Worm (Caenorhabditis elegans) whole organism, L4 larva: ENCODE measurements around the gene srh-100.

Experiments used
- F26F4.8 ChIP-seq: fragments of 200-800 bp; sonication (Bioruptor generic); conservative IDR thresholded peaks from 2 replicates; pipeline ENCODE4 v1.3.6; 2022; ENCODE audit warnings: missing genetic modification characterization, missing compliant biosample characterization
- T20F7.1 ChIP-seq: fragments of 200-800 bp; sonication (Bioruptor generic); optimal IDR thresholded peaks from 2 replicates; lab custom pipeline; 2018; ENCODE audit warnings: mild to moderate bottlenecking, missing genetic modification characterization, missing compliant biosample characterization
- Y75B8A.6 ChIP-seq: fragments of 200-800 bp; sonication (Bioruptor generic); IDR thresholded peaks from 2 replicates; pipeline ENCODE4 v1.3.6; 2022; ENCODE audit warnings: missing genetic modification reagents, missing genetic modification characterization, missing compliant biosample characterization
- ZK337.2 ChIP-seq: fragments of 200-800 bp; sonication (Bioruptor generic); IDR thresholded peaks from 2 replicates; pipeline ENCODE4 v1.3.6; 2022; ENCODE audit warnings: missing genetic modification reagents, missing genetic modification characterization, missing compliant biosample characterization
- ceh-32 ChIP-seq: sonication (generic microtip); optimal IDR thresholded peaks from 2 replicates; lab custom pipeline; 2016; ENCODE audit warnings: mild to moderate bottlenecking, missing genetic modification characterization, missing compliant biosample characterization; ENCODE audit not compliant: poor library complexity
- ceh-44 ChIP-seq: fragments of 200-800 bp; sonication (Bioruptor generic); IDR thresholded peaks from 2 replicates; pipeline ENCODE4 v1.3.6; 2022; ENCODE audit warnings: missing genetic modification reagents, missing genetic modification characterization, missing compliant biosample characterization
- ceh-82 ChIP-seq: sonication (generic microtip); optimal IDR thresholded peaks from 2 replicates; lab custom pipeline; 2017; ENCODE audit warnings: missing biosample characterization, missing genetic modification characterization
- ces-1 ChIP-seq: fragments of 150-350 bp; sonication (generic microtip); optimal IDR thresholded peaks from 4 replicates; lab custom pipeline; 2014; ENCODE audit warnings: missing biosample characterization, missing genetic modification reagents, missing genetic modification characterization
- cey-2 ChIP-seq: sonication (generic microtip); optimal IDR thresholded peaks from 3 replicates; lab custom pipeline; 2017; ENCODE audit warnings: missing genetic modification characterization, mild to moderate bottlenecking, missing compliant biosample characterization, antibody characterized with exemption, borderline replicate concordance; ENCODE audit not compliant: insufficient read depth
- ctbp-1 ChIP-seq: fragments of 200-800 bp; sonication (Bioruptor generic); IDR thresholded peaks from 2 replicates; pipeline ENCODE4 v1.3.6; 2022; ENCODE audit warnings: missing genetic modification reagents, missing genetic modification characterization, missing compliant biosample characterization
- daf-12 ChIP-seq: fragments of 150-350 bp; optimal IDR thresholded peaks from 2 replicates; lab custom pipeline; 2014; ENCODE audit warnings: missing biosample characterization, missing genetic modification reagents, missing genetic modification characterization
- dmd-6 ChIP-seq: fragments of 200-800 bp; sonication (Bioruptor generic); IDR thresholded peaks from 2 replicates; pipeline ENCODE4 v1.3.6; 2022; ENCODE audit warnings: missing genetic modification reagents, missing genetic modification characterization, missing compliant biosample characterization
- dmd-9 ChIP-seq: fragments of 200-800 bp; sonication (Bioruptor generic); IDR thresholded peaks from 2 replicates; pipeline ENCODE4 v1.3.6; 2022; ENCODE audit warnings: missing genetic modification reagents, missing genetic modification characterization, missing compliant biosample characterization
- dpl-1 ChIP-seq: fragments of 150-350 bp; optimal IDR thresholded peaks from 2 replicates; lab custom pipeline; 2014; ENCODE audit warnings: missing biosample characterization, missing genetic modification reagents, missing genetic modification characterization
- duxl-1 ChIP-seq: sonication (generic microtip); optimal IDR thresholded peaks from 2 replicates; lab custom pipeline; 2016; ENCODE audit warnings: mild to moderate bottlenecking, missing genetic modification characterization, moderate library complexity, missing compliant biosample characterization; ENCODE audit not compliant: poor library complexity
- dve-1 ChIP-seq: sonication (generic microtip); optimal IDR thresholded peaks from 2 replicates; lab custom pipeline; 2017; ENCODE audit warnings: antibody characterized with exemption, mild to moderate bottlenecking, missing genetic modification characterization, missing compliant biosample characterization; ENCODE audit not compliant: insufficient read depth
- fkh-10 ChIP-seq: fragments of 150-350 bp; optimal IDR thresholded peaks from 2 replicates; lab custom pipeline; 2014; ENCODE audit warnings: missing biosample characterization, missing genetic modification reagents, missing genetic modification characterization
- gei-8 ChIP-seq: fragments of 200-800 bp; sonication (Bioruptor generic); optimal IDR thresholded peaks from 2 replicates; lab custom pipeline; 2018; ENCODE audit warnings: mild to moderate bottlenecking, missing genetic modification characterization, missing compliant biosample characterization
- hif-1 ChIP-seq, 2 experiments: sonication (generic microtip); optimal IDR thresholded peaks; 2 replicates each; lab custom pipeline; 2016 to 2017; ENCODE audit warnings: missing compliant biosample characterization in 2 of 2, missing genetic modification characterization in 2 of 2, missing genetic modification reagents in 2 of 2, missing genotype in 2 of 2, mild to moderate bottlenecking in 1 of 2
- hmg-1.1 ChIP-seq: fragments of 200-800 bp; sonication (Bioruptor generic); IDR thresholded peaks from 2 replicates; pipeline ENCODE4 v1.3.6; 2022; ENCODE audit warnings: missing genetic modification reagents, missing genetic modification characterization, missing compliant biosample characterization
- jun-1 ChIP-seq: fragments of 150-350 bp; optimal IDR thresholded peaks from 2 replicates; lab custom pipeline; 2014; ENCODE audit warnings: missing biosample characterization, missing genetic modification reagents, missing genetic modification characterization
- lin-1 ChIP-seq: fragments of 200-800 bp; sonication (Bioruptor generic); IDR thresholded peaks from 2 replicates; pipeline ENCODE4 v1.3.6; 2022; ENCODE audit warnings: missing genetic modification reagents, missing genetic modification characterization, missing compliant biosample characterization
- lin-29 ChIP-seq: fragments of 200-800 bp; sonication (Bioruptor generic); IDR thresholded peaks from 2 replicates; pipeline ENCODE4 v1.3.6; 2022; ENCODE audit warnings: missing genetic modification reagents, missing genetic modification characterization, missing compliant biosample characterization
- lin-38 ChIP-seq: fragments of 200-800 bp; sonication (Bioruptor generic); IDR thresholded peaks from 2 replicates; pipeline ENCODE4 v1.3.6; 2022; ENCODE audit warnings: missing genetic modification reagents, missing genetic modification characterization, missing compliant biosample characterization
- lin-39 ChIP-seq: fragments of 150-350 bp; optimal IDR thresholded peaks from 2 replicates; lab custom pipeline; 2014; ENCODE audit warnings: missing biosample characterization, missing genetic modification reagents, missing genetic modification characterization
- lsy-2 ChIP-seq, 2 experiments: fragments of 150-350 bp in 1 of 2; sonication (generic microtip) in 1 of 2; optimal IDR thresholded peaks; 2 replicates each; lab custom pipeline; 2014 to 2017; ENCODE audit warnings: missing biosample characterization in 2 of 2, missing genetic modification characterization in 2 of 2
- mdl-1 ChIP-seq, 2 experiments: fragments of 150-350 bp in 1 of 2; sonication (generic microtip) in 1 of 2; optimal IDR thresholded peaks; 2 replicates each; lab custom pipeline; 2014 to 2017; ENCODE audit warnings: missing biosample characterization in 2 of 2, missing genetic modification characterization in 2 of 2
- mep-1 ChIP-seq: fragments of 150-350 bp; sonication (generic microtip); optimal IDR thresholded peaks from 3 replicates; lab custom pipeline; 2014; ENCODE audit warnings: missing biosample characterization, missing genetic modification characterization
- nhr-10 ChIP-seq: fragments of 150-350 bp; optimal IDR thresholded peaks from 2 replicates; lab custom pipeline; 2014; ENCODE audit warnings: missing biosample characterization, missing genetic modification characterization
- nhr-102 ChIP-seq: sonication (generic microtip); optimal IDR thresholded peaks from 2 replicates; lab custom pipeline; 2016; ENCODE audit warnings: mild to moderate bottlenecking, missing genetic modification characterization, moderate library complexity, missing compliant biosample characterization
- nhr-41 ChIP-seq: fragments of 200-800 bp; sonication (Bioruptor generic); IDR thresholded peaks from 2 replicates; pipeline ENCODE4 v1.3.6; 2022; ENCODE audit warnings: missing genetic modification reagents, missing genetic modification characterization, missing compliant biosample characterization
- nhr-48 ChIP-seq: sonication (generic microtip); optimal IDR thresholded peaks from 2 replicates; lab custom pipeline; 2016; ENCODE audit warnings: mild to moderate bottlenecking, missing genetic modification characterization, missing compliant biosample characterization
- nhr-77 ChIP-seq: fragments of 150-350 bp; optimal IDR thresholded peaks from 2 replicates; lab custom pipeline; 2014; ENCODE audit warnings: missing biosample characterization, missing genetic modification characterization
- tag-97 ChIP-seq: fragments of 200-800 bp; sonication (Bioruptor generic); IDR thresholded peaks from 2 replicates; pipeline ENCODE4 v1.3.6; 2022; ENCODE audit warnings: missing genetic modification characterization, missing compliant biosample characterization
- tra-1 ChIP-seq: fragments of 200-800 bp; sonication (Bioruptor generic); IDR thresholded peaks from 2 replicates; pipeline ENCODE4 v1.3.6; 2022; ENCODE audit warnings: missing genetic modification reagents, missing genetic modification characterization, missing compliant biosample characterization
- unc-39 ChIP-seq: sonication (generic microtip); optimal IDR thresholded peaks from 2 replicates; lab custom pipeline; 2017; ENCODE audit warnings: missing biosample characterization, missing genetic modification characterization
- unc-62 ChIP-seq, 3 experiments: fragments of 150-350 bp in 1 of 3; sonication (generic microtip); optimal IDR thresholded peaks in 2 of 3; peaks in 1 of 3; 1 replicate in 1 of 3; 2 replicates in 2 of 3; lab custom pipeline; 2014 to 2017; ENCODE audit warnings: missing biosample characterization in 3 of 3, missing genetic modification characterization in 3 of 3, missing genetic modification reagents in 3 of 3, missing genotype in 1 of 3
- vab-7 ChIP-seq: fragments of 200-800 bp; sonication (Bioruptor generic); IDR thresholded peaks from 2 replicates; pipeline ENCODE4 v1.3.6; 2022; ENCODE audit warnings: missing genetic modification reagents, missing genetic modification characterization, missing compliant biosample characterization
- zag-1 ChIP-seq: fragments of 150-350 bp; optimal IDR thresholded peaks from 2 replicates; lab custom pipeline; 2014; ENCODE audit warnings: missing biosample characterization, missing genetic modification characterization
- ztf-11 ChIP-seq: fragments of 150-350 bp; optimal IDR thresholded peaks from 2 replicates; lab custom pipeline; 2014; ENCODE audit warnings: missing biosample characterization, missing genetic modification characterization

srh-100 gene

ce11 chrII:3716455-3716854, 2.0 kb upstream of the srh-100 start, which contains the start of gene srh-99:
srh-99 (minus strand) TSS chrII:3716555.
- TF ChIP-seq dmd-6 (GFP tag; lab: Robert Waterston, UW) = no peak
- TF ChIP-seq gei-8 (GFP tag; lab: Kevin White, UChicago) = no peak
- TF ChIP-seq daf-12 = no peak
- TF ChIP-seq ces-1 (GFP tag; lab: Kevin White, UChicago) = no peak
- TF ChIP-seq cey-2 (tag; lab: Kevin White, UChicago) = no peak
- TF ChIP-seq F26F4.8 (GFP tag; lab: Robert Waterston, UW) = no peak
- TF ChIP-seq nhr-102 (tag; lab: Kevin White, UChicago) = no peak
- TF ChIP-seq ctbp-1 = no peak
- no peak for TF ChIP-seq dmd-9
- no peak for TF ChIP-seq tra-1 (GFP tag; lab: Robert Waterston, UW)
- no peak for TF ChIP-seq Y75B8A.6 (GFP tag; lab: Robert Waterston, UW)
- TF ChIP-seq vab-7 = no peak
- TF ChIP-seq duxl-1 (tag; lab: Kevin White, UChicago) = no peak
- no peak for TF ChIP-seq nhr-77 (tag; lab: Kevin White, UChicago)
- no peak for TF ChIP-seq nhr-10 (tag; lab: Kevin White, UChicago)

DNA sequence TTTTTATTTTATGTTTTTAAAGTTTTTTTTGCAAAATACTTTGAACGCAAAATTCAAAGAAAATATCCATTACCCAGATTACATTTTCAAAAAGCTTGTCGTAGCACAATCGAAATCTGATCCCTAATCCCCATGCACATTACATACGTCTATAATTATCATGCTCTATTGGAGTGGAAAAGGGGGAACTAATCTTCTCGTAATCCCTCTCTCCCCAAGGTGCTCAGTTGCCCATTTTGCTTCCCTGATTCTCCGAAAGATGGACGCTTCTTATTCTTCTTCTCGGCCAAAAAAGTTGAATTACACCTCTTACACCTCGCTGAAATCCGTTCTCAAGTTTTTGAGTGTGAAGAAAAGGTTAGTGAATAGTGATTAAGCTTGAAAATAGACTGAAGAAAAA, 3.4 kb downstream of the srh-100 start, which contains the start of gene fbxc-53:
TSS of gene fbxc-53 (plus strand) at position 245 of the 400 bp plus-strand sequence.
- TF ChIP-seq nhr-10 (tag; lab: Kevin White, UChicago) = no peak
- TF ChIP-seq T20F7.1 = no peak
- no peak for TF ChIP-seq ceh-32 (tag; lab: Kevin White, UChicago)
- TF ChIP-seq ztf-11 (tag; lab: Kevin White, UChicago) = no peak
- no peak for TF ChIP-seq dmd-9
- no peak for TF ChIP-seq lin-29
- no peak for TF ChIP-seq nhr-48 (tag; lab: Kevin White, UChicago)
- no peak for TF ChIP-seq ceh-44 (GFP tag; lab: Robert Waterston, UW)
- TF ChIP-seq dve-1 = no peak
- no peak for TF ChIP-seq lsy-2 (tag; optimal IDR thresholded peaks at IDR 0.05; lab: Kevin White, UChicago)
- TF ChIP-seq dpl-1 = no peak
- TF ChIP-seq tra-1 (GFP tag; lab: Robert Waterston, UW) = no peak
- no peak for TF ChIP-seq tag-97 (GFP tag; lab: Robert Waterston, UW)
- TF ChIP-seq, all 104 proteins: peak for 0

ce11 chrII:3709255-3709654, 5.2 kb downstream of the srh-100 start, which contains the start of gene srx-110:
srx-110 (plus strand) TSS chrII:3709555.
- no peak for TF ChIP-seq mep-1 (tag; lab: Kevin White, UChicago)
- TF ChIP-seq unc-62 (GFP tag; optimal IDR thresholded peaks at IDR 0.05 in 1 of 2; lab: Kevin White, UChicago) = peak in 1 of 2 experiments; percentile 17
- no peak for TF ChIP-seq unc-62 (tag; optimal IDR thresholded peaks at IDR 0.05; lab: Kevin White, UChicago)

DNA sequence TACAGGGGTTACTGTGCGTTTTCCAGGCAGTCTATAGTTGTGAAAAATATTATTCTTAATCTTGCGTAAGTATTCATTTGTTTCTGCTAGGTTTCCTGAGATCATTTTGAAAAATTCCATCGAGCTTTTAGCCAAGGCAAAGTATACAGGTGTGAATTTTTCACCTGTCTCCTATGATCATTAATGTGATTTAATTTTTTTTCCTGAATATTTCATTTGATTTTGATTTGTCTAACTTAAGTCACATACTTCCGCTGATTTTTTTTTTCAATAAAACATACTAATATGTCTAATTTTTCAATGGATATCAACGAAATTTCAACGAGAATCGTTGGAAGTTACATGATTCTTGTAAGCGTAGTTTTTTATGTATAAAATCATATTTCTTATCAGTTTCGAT, 9.2 kb downstream of the srh-100 start, which contains the start of gene srx-108:
TSS of gene srx-108 (plus strand) at position 301 of the 400 bp plus-strand sequence.
- TF ChIP-seq ceh-82 (tag; lab: Kevin White, UChicago) (no peak), lin-1 (GFP tag; lab: Robert Waterston, UW) (no peak), fkh-10 (GFP tag; lab: Kevin White, UChicago) (no peak), unc-39 (tag; lab: Kevin White, UChicago) (no peak), lin-38 (GFP tag; lab: Robert Waterston, UW) (no peak), nhr-41 (GFP tag; lab: Robert Waterston, UW) (no peak), nhr-48 (tag; lab: Kevin White, UChicago) (no peak), lin-39 (tag; lab: Kevin White, UChicago) (no peak), jun-1 (tag; lab: Kevin White, UChicago) (no peak), ZK337.2 (GFP tag; lab: Robert Waterston, UW) (no peak), ztf-11 (tag; lab: Kevin White, UChicago) (no peak), ceh-44 (GFP tag; lab: Robert Waterston, UW) (no peak), zag-1 (tag; lab: Kevin White, UChicago) (no peak), hmg-1.1 (GFP tag; lab: Robert Waterston, UW) (no peak), mdl-1 (tag; optimal IDR thresholded peaks at IDR 0.05; lab: Kevin White, UChicago) (no peak), hif-1 (tag; optimal IDR thresholded peaks at IDR 0.05; lab: Kevin White, UChicago) (no peak), gei-8 (GFP tag; lab: Kevin White, UChicago) (no peak), daf-12 (no peak), dve-1 (no peak)
- TF ChIP-seq, all 104 proteins: peak for 0
